Worm (Caenorhabditis elegans) whole organism, young adult: ENCODE results near the gene klo-1.

Experiments
- F22D6.2 ChIP-seq: sonication (generic microtip); optimal IDR thresholded peaks from 2 replicates; lab custom pipeline; 2016; ENCODE audit warnings: mild to moderate bottlenecking, missing genetic modification characterization, missing compliant biosample characterization
- F49E8.2 ChIP-seq: sonication (generic microtip); optimal IDR thresholded peaks from 3 replicates; lab custom pipeline; 2017; ENCODE audit warnings: missing genetic modification characterization, mild to moderate bottlenecking, missing compliant biosample characterization, antibody characterized with exemption, moderate library complexity; ENCODE audit not compliant: insufficient read depth
- F55B11.4 ChIP-seq: sonication (generic microtip); optimal IDR thresholded peaks from 2 replicates; lab custom pipeline; 2016; ENCODE audit warnings: missing compliant biosample characterization, missing genetic modification characterization, borderline replicate concordance; ENCODE audit not compliant: insufficient read depth
- Y53G8AR.9 ChIP-seq: fragments of 200-800 bp; sonication (Bioruptor generic); conservative IDR thresholded peaks from 2 replicates; pipeline ENCODE4 v1.3.6; 2022; ENCODE audit warnings: missing genetic modification reagents, missing genetic modification characterization, missing compliant biosample characterization
- Y67H2A.10 ChIP-seq: fragments of 200-800 bp; sonication (Bioruptor generic); conservative IDR thresholded peaks from 2 replicates; pipeline ENCODE4 v1.3.6; 2022; ENCODE audit warnings: missing genetic modification reagents, missing genetic modification characterization, missing compliant biosample characterization
- dpl-1 ChIP-seq: fragments of 150-350 bp; optimal IDR thresholded peaks from 2 replicates; lab custom pipeline; 2014; ENCODE audit warnings: missing biosample characterization, missing genetic modification reagents, missing genetic modification characterization
- madf-10 ChIP-seq: sonication (generic microtip); optimal IDR thresholded peaks from 2 replicates; lab custom pipeline; 2016; ENCODE audit warnings: mild to moderate bottlenecking, missing genetic modification characterization, missing compliant biosample characterization
- pha-4 ChIP-seq: fragments of 150-350 bp; sonication (generic microtip); optimal IDR thresholded peaks from 2 replicates; lab custom pipeline; 2014; ENCODE audit warnings: missing biosample characterization, missing genetic modification reagents, missing genetic modification characterization
- snpc-4 ChIP-seq, 5 experiments: fragments of 150-350 bp in 1 of 5; sonication (generic microtip) in 4 of 5; optimal IDR thresholded peaks; 2 replicates each; lab custom pipeline; 2014 to 2018; ENCODE audit warnings: missing genetic modification characterization in 5 of 5, missing biosample characterization in 3 of 5, antibody characterized with exemption in 2 of 5, mild to moderate bottlenecking in 2 of 5, missing compliant biosample characterization in 2 of 5, missing genotype in 2 of 5, moderate library complexity in 2 of 5, missing genetic modification reagents in 1 of 5
- unc-62 ChIP-seq: fragments of 150-350 bp; optimal IDR thresholded peaks from 2 replicates; lab custom pipeline; 2014; ENCODE audit warnings: missing biosample characterization, missing genetic modification reagents, missing genetic modification characterization

DNA sequence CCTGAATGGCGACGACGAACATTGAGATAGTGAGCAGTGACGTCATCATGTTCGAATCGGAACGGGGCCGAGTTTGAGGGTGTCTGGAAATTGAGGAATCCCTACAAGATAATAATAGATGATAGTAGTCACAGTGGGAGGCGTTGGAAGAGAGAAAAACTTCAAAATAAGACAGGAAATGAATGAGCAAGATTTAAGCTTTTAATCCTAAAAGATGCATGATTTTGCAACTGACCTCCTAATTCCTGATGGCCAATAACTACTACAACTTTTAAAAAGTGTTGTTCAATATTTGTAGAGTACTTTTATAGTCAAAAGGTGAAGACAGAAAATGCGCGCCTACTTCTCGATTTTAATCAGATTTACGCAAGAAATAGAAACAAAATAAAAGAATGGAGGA lies 49.7 kb downstream of the klo-1 start, which contains the start of gene flp-13:
- TF ChIP-seq F22D6.2 (tag; lab: Kevin White, UChicago) = no peak
- TF ChIP-seq dpl-1 (GFP tag; lab: Kevin White, UChicago) = no peak
- TF ChIP-seq F55B11.4 = no peak
- no peak for TF ChIP-seq Y67H2A.10
- no peak for TF ChIP-seq unc-62
- TF ChIP-seq snpc-4 (GFP tag; optimal IDR thresholded peaks at IDR 0.05; lab: Kevin White, UChicago) = no peak
- no peak for TF ChIP-seq snpc-4 (tag; optimal IDR thresholded peaks at IDR 0.05; lab: Kevin White, UChicago)
- no peak for TF ChIP-seq madf-10 (tag; lab: Kevin White, UChicago)
- no peak for TF ChIP-seq pha-4 (tag; lab: Kevin White, UChicago)
- no peak for TF ChIP-seq Y53G8AR.9 (GFP tag; lab: Robert Waterston, UW)
- no peak for TF ChIP-seq F49E8.2 (tag; lab: Kevin White, UChicago)
